Fruit fly (Drosophila melanogaster): ENCODE results near the gene AcCoAS.

dm6 chr3L:21292700-21293099 lies 12.7 kb upstream of the AcCoAS start, which contains the start of gene Cpr78Ca:
- TF ChIP-seq psq (optimal IDR thresholded peaks at IDR 0.05), result no peak
- TF ChIP-seq pan (optimal IDR thresholded peaks at IDR 0.05), result no peak
- TF ChIP-seq CG8478 (optimal IDR thresholded peaks at IDR 0.05), result no peak
